Fruit fly (Drosophila melanogaster): ENCODE measurements around the gene Fim.
A peak's percentile ranks its signal among the peaks of the same experiment; 100 is the strongest.

Gene Fim

dm6 chrX:17308211-17308610 is 6.5 kb upstream of the Fim start (continued):
- TF ChIP-seq emc (GFP tag; optimal IDR thresholded peaks at IDR 0.05): no peak
- TF ChIP-seq Hr3 (GFP tag; optimal IDR thresholded peaks at IDR 0.05): no peak
- no peak for TF ChIP-seq pan (optimal IDR thresholded peaks at IDR 0.05)
- no peak for TF ChIP-seq pan (GFP tag; optimal IDR thresholded peaks at IDR 0.05 in 1 of 2, IDR thresholded peaks at IDR 0.05 in 1 of 2)
- no peak for TF ChIP-seq shn (GFP tag; optimal IDR thresholded peaks at IDR 0.05)
- no peak for TF ChIP-seq sob (GFP tag; IDR thresholded peaks at IDR 0.05)
- no peak for TF ChIP-seq MESR4 (GFP tag; optimal IDR thresholded peaks at IDR 0.05)
- TF ChIP-seq CG2875 (GFP tag; optimal IDR thresholded peaks at IDR 0.05): no peak
- TF ChIP-seq CG12942 (GFP tag; optimal IDR thresholded peaks at IDR 0.05): no peak
- no peak for TF ChIP-seq BtbVII (GFP tag; optimal IDR thresholded peaks at IDR 0.05)
- no peak for TF ChIP-seq CG10209 (GFP tag; optimal IDR thresholded peaks at IDR 0.05)
- no peak for TF ChIP-seq CG9727 (GFP tag; optimal IDR thresholded peaks at IDR 0.05)
- TF ChIP-seq mam (GFP tag; optimal IDR thresholded peaks at IDR 0.05): no peak
- no peak for TF ChIP-seq Myb (GFP tag; optimal IDR thresholded peaks at IDR 0.05)
- no peak for TF ChIP-seq CG10321 (GFP tag; IDR thresholded peaks at IDR 0.05)
- no peak for TF ChIP-seq CG8924 (tag; optimal IDR thresholded peaks at IDR 0.05)
- no peak for TF ChIP-seq CG6654 (GFP tag; optimal IDR thresholded peaks at IDR 0.05)
- peak; percentile 38; the same call in 1 of the 2 replicates for TF ChIP-seq Xrp1 (GFP tag; IDR thresholded peaks at IDR 0.05)
- TF ChIP-seq ind (GFP tag; optimal IDR thresholded peaks at IDR 0.05): no peak
- TF ChIP-seq croc (GFP tag; conservative IDR thresholded peaks at IDR 0.05): no peak
- no peak for TF ChIP-seq nerfin-1 (tag; optimal IDR thresholded peaks at IDR 0.05)
- no peak for TF ChIP-seq CG30020 (tag; optimal IDR thresholded peaks at IDR 0.05)
- TF ChIP-seq Doc2 (GFP tag; IDR thresholded peaks at IDR 0.05): no peak
- TF ChIP-seq CG3407 (GFP tag; optimal IDR thresholded peaks at IDR 0.05): no peak
- TF ChIP-seq nom (GFP tag; optimal IDR thresholded peaks at IDR 0.05): no peak
- TF ChIP-seq grau (tag; optimal IDR thresholded peaks at IDR 0.05): peak; percentile 13
- TF ChIP-seq fd64A (GFP tag; optimal IDR thresholded peaks at IDR 0.05): no peak
- no peak for TF ChIP-seq Dfd (GFP tag; optimal IDR thresholded peaks at IDR 0.05)
- no peak for TF ChIP-seq wdn (GFP tag; IDR thresholded peaks at IDR 0.05)
- no peak for TF ChIP-seq Pdp1 (GFP tag; optimal IDR thresholded peaks at IDR 0.05)
- TF ChIP-seq jigr1 (GFP tag; IDR thresholded peaks at IDR 0.05): no peak
- no peak for TF ChIP-seq CG7271 (tag; optimal IDR thresholded peaks at IDR 0.05)
- no peak for TF ChIP-seq cas (GFP tag; IDR thresholded peaks at IDR 0.05)
- no peak for TF ChIP-seq CG1233 (GFP tag; optimal IDR thresholded peaks at IDR 0.05)
- TF ChIP-seq Blimp-1 (GFP tag; optimal IDR thresholded peaks at IDR 0.05): peak; percentile 28
- no peak for TF ChIP-seq Poxn (GFP tag; IDR thresholded peaks at IDR 0.05)
- TF ChIP-seq CG11504 (tag; optimal IDR thresholded peaks at IDR 0.05): peak; percentile 56
- TF ChIP-seq mirr (GFP tag; optimal IDR thresholded peaks at IDR 0.05): no peak
- peak; percentile 13 for TF ChIP-seq D19A (tag; optimal IDR thresholded peaks at IDR 0.05)
- no peak for TF ChIP-seq Dip2 (GFP tag; IDR thresholded peaks at IDR 0.05)
- TF ChIP-seq fd96Cb (tag; optimal IDR thresholded peaks at IDR 0.05): peak; percentile 15
- TF ChIP-seq dm (GFP tag; optimal IDR thresholded peaks at IDR 0.05): no peak
- no peak for TF ChIP-seq ERR (GFP tag; optimal IDR thresholded peaks at IDR 0.05)
- no peak for TF ChIP-seq CG33557 (GFP tag; optimal IDR thresholded peaks at IDR 0.05)
- no peak for TF ChIP-seq CG17802 (tag; optimal IDR thresholded peaks at IDR 0.05)
- TF ChIP-seq Mrtf (GFP tag; IDR thresholded peaks at IDR 0.05): no peak
- peak; percentile 53 for TF ChIP-seq sens (GFP tag)
- no peak for TF ChIP-seq Fer1 (GFP tag; optimal IDR thresholded peaks at IDR 0.05)
- peak; percentile 34 for TF ChIP-seq Ssrp (tag; optimal IDR thresholded peaks at IDR 0.05)
- TF ChIP-seq Elba2 (GFP tag; optimal IDR thresholded peaks at IDR 0.05): no peak
- no peak for TF ChIP-seq CG6813 (GFP tag; optimal IDR thresholded peaks at IDR 0.05)
- TF ChIP-seq CG9609 (GFP tag; optimal IDR thresholded peaks at IDR 0.05): no peak

Data from whole organism, embryonic.